Worm (Caenorhabditis elegans): ENCODE measurements around the gene srx-115.
A peak's percentile ranks its signal among the peaks of the same experiment; 100 is the strongest.

Gene srx-115

ce11 chrV:8765938-8766337 is 5.8 kb upstream of the srx-115 start, which contains the start of gene B0507.9:
TSS of gene B0507.9 (minus strand) at chrV:8766038.
- TF ChIP-seq F37D6.2 (tag; optimal IDR thresholded peaks at IDR 0.05) (no peak), ceh-62 (tag; optimal IDR thresholded peaks at IDR 0.05) (no peak), nhr-11 (tag; optimal IDR thresholded peaks at IDR 0.05) (no peak), pqm-1 (tag; optimal IDR thresholded peaks at IDR 0.05) (no peak), lin-13 (GFP tag; optimal IDR thresholded peaks at IDR 0.05) (no peak), F49E8.2 (tag; optimal IDR thresholded peaks at IDR 0.05; ENCODE audit: borderline replicate concordance) (no peak)

- TF ChIP-seq unc-62 (GFP tag; optimal IDR thresholded peaks at IDR 0.05 in 1 of 2): peak in 1 of 2 experiments; percentile 15
- TF ChIP-seq unc-62 (tag; optimal IDR thresholded peaks at IDR 0.05): no peak
- TF ChIP-seq ctbp-1 (GFP tag; IDR thresholded peaks at IDR 0.05): no peak
- peak; percentile 90 for TF ChIP-seq aha-1 (tag)
Observed at ce11 chrV:8767041-8767440, 4.7 kb upstream of the srx-115 start.

- TF ChIP-seq lin-1 (GFP tag; IDR thresholded peaks at IDR 0.05): 0 out of 2 replicates have a peak, but pooled peaks have one; percentile 25
- TF ChIP-seq dmd-6 (GFP tag; IDR thresholded peaks at IDR 0.05): peak; percentile 18; the same call in 1 of the 2 replicates
- peak; percentile 55 for TF ChIP-seq dve-1 (tag; optimal IDR thresholded peaks at IDR 0.05; ENCODE audit: insufficient read depth)
- no peak for TF ChIP-seq hif-1 (tag; optimal IDR thresholded peaks at IDR 0.05)
- no peak for TF ChIP-seq dpl-1 (GFP tag; optimal IDR thresholded peaks at IDR 0.05)
- TF ChIP-seq arid-1 (GFP tag; conservative IDR thresholded peaks at IDR 0.05): no peak
- no peak for TF ChIP-seq dmd-8 (GFP tag; IDR thresholded peaks at IDR 0.05)
- no peak for TF ChIP-seq mep-1 (tag; optimal IDR thresholded peaks at IDR 0.05)
- no peak for TF ChIP-seq ama-1 (optimal IDR thresholded peaks at IDR 0.05)
- peak; percentile 62 for TF ChIP-seq nhr-28 (tag; optimal IDR thresholded peaks at IDR 0.05)
- no peak for TF ChIP-seq ces-1 (GFP tag; optimal IDR thresholded peaks at IDR 0.05)
- TF ChIP-seq php-3 (GFP tag; IDR thresholded peaks at IDR 0.05): peak; percentile 79
- no peak for TF ChIP-seq nhr-11 (tag; optimal IDR thresholded peaks at IDR 0.05)
- no peak for TF ChIP-seq Y48G9A.11 (GFP tag; IDR thresholded peaks at IDR 0.05)
- TF ChIP-seq lin-39 (tag; optimal IDR thresholded peaks at IDR 0.05): no peak
- TF ChIP-seq hlh-11 (tag; optimal IDR thresholded peaks at IDR 0.05): no peak
- no peak for TF ChIP-seq lsy-2 (tag; optimal IDR thresholded peaks at IDR 0.05)
- no peak for TF ChIP-seq unc-130 (GFP tag; optimal IDR thresholded peaks at IDR 0.05)
- peak; percentile 85 for TF ChIP-seq pqm-1 (tag; optimal IDR thresholded peaks at IDR 0.05)
- TF ChIP-seq daf-12 (tag; optimal IDR thresholded peaks at IDR 0.05): no peak
- TF ChIP-seq F37D6.2 (tag; optimal IDR thresholded peaks at IDR 0.05): no peak
- TF ChIP-seq rbr-2 (tag; optimal IDR thresholded peaks at IDR 0.05): no peak
- TF ChIP-seq ceh-62 (tag; optimal IDR thresholded peaks at IDR 0.05): no peak
- no peak for TF ChIP-seq aha-1 (tag)
- TF ChIP-seq daf-16 (GFP tag; optimal IDR thresholded peaks at IDR 0.05): no peak
- peak; percentile 92 for TF ChIP-seq daf-16 (tag; optimal IDR thresholded peaks at IDR 0.05)
- TF ChIP-seq tra-1 (GFP tag; IDR thresholded peaks at IDR 0.05): peak; percentile 18; the same call in 1 of the 2 replicates
- TF ChIP-seq fkh-10 (GFP tag; optimal IDR thresholded peaks at IDR 0.05): no peak
- TF ChIP-seq nhr-77 (tag; optimal IDR thresholded peaks at IDR 0.05): peak; percentile 51
- no peak for TF ChIP-seq mxl-2 (GFP tag; conservative IDR thresholded peaks at IDR 0.05)
- no peak for TF ChIP-seq nhr-111 (GFP tag; optimal IDR thresholded peaks at IDR 0.05)
- TF ChIP-seq zfp-3 (GFP tag; conservative IDR thresholded peaks at IDR 0.05): no peak
- no peak for TF ChIP-seq ceh-32 (tag; optimal IDR thresholded peaks at IDR 0.05; ENCODE audit: poor library complexity)
- TF ChIP-seq hmg-1.1 (GFP tag; IDR thresholded peaks at IDR 0.05): no peak
Observed at ce11 chrV:8767493-8767892, 4.2 kb upstream of the srx-115 start.
